Worm (Caenorhabditis elegans) whole organism, L1 larva: ENCODE measurements around the gene smex-1.

Source experiments
- aha-1 ChIP-seq: fragments of 150-350 bp; optimal IDR thresholded peaks from 2 replicates; lab custom pipeline; 2014; ENCODE audit warnings: missing biosample characterization, missing genetic modification characterization
- alr-1 ChIP-seq: fragments of 200-800 bp; sonication (Bioruptor generic); optimal IDR thresholded peaks from 2 replicates; lab custom pipeline; 2018; ENCODE audit warnings: borderline replicate concordance, mild to moderate bottlenecking, missing genetic modification characterization, missing compliant biosample characterization
- ama-1 ChIP-seq: fragments of 150-350 bp; optimal IDR thresholded peaks from 2 replicates; lab custom pipeline; 2014
- blmp-1 ChIP-seq: fragments of 150-350 bp; optimal IDR thresholded peaks from 2 replicates; lab custom pipeline; 2014; ENCODE audit warnings: missing biosample characterization, missing genetic modification characterization
- ceh-82 ChIP-seq, 3 experiments: fragments of 150-350 bp in 1 of 3; sonication (generic microtip) in 2 of 3; optimal IDR thresholded peaks; 2 replicates each; lab custom pipeline; 2014 to 2017; ENCODE audit warnings: missing biosample characterization in 3 of 3, missing genetic modification characterization in 3 of 3
- dpl-1 ChIP-seq, 3 experiments: fragments of 150-350 bp in 2 of 3; sonication (generic microtip) in 1 of 3; optimal IDR thresholded peaks; 2 replicates each; lab custom pipeline; 2014 to 2017; ENCODE audit warnings: missing biosample characterization in 3 of 3, missing genetic modification characterization in 3 of 3, missing genetic modification reagents in 3 of 3
- lin-35 ChIP-seq, 2 experiments: fragments of 150-350 bp; optimal IDR thresholded peaks; 2 replicates each; lab custom pipeline; 2014; ENCODE audit warnings: missing biosample characterization in 2 of 2, missing genetic modification characterization in 2 of 2, missing genetic modification reagents in 2 of 2
- lsy-2 ChIP-seq, 2 experiments: fragments of 150-350 bp; optimal IDR thresholded peaks; 2 replicates each; lab custom pipeline; 2014; ENCODE audit warnings: missing biosample characterization in 2 of 2, missing genetic modification characterization in 2 of 2
- nhr-12 ChIP-seq: sonication (generic microtip); optimal IDR thresholded peaks from 2 replicates; lab custom pipeline; 2017; ENCODE audit warnings: missing biosample characterization, missing genetic modification characterization
- pqm-1 ChIP-seq: sonication (generic microtip); optimal IDR thresholded peaks from 3 replicates; lab custom pipeline; 2017; ENCODE audit warnings: missing biosample characterization, missing genetic modification characterization
- rnt-1 ChIP-seq: sonication (generic microtip); optimal IDR thresholded peaks from 2 replicates; lab custom pipeline; 2016; ENCODE audit warnings: mild to moderate bottlenecking, missing genetic modification characterization, moderate library complexity, missing compliant biosample characterization
- tbx-2 ChIP-seq: sonication (generic microtip); optimal IDR thresholded peaks from 2 replicates; lab custom pipeline; 2016; ENCODE audit warnings: missing genetic modification characterization, missing compliant biosample characterization
- zag-1 ChIP-seq: fragments of 150-350 bp; optimal IDR thresholded peaks from 2 replicates; lab custom pipeline; 2014; ENCODE audit warnings: missing biosample characterization, missing genetic modification characterization

DNA sequence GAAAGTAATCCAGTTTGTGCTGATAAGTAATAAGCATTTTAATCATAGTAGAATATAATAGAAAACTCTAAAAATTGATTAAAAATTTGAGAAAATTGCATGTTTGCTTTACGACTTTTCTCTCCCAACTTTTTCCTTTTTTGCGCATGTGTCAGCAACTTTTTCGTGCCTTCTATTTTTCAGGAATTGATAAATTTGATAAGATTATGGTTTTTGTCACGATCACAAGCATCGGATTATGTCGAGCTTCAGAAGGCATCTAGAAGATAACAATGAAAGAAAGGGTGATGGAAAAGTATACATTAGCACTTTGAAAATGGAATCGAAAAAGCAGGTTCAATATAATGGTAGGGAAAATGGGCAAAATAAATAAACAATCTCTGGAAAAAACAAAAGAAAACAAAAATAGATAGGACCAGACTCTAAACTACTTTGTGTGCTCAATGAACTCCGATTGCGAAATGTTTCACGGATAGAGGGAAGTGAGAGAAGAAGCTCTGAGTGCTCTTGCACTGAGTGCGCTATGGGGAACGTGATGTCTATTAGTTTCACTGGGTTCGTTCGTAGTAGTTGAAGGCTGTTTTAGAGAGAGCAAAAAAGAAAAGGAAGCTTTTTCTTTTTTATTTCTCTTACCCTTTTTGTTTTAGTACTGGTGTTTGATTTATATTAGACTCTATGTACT, 7.5 kb downstream of the smex-1 start:
- no peak for TF ChIP-seq nhr-12 (tag; lab: Kevin White, UChicago)
- TF ChIP-seq rnt-1 (tag; lab: Kevin White, UChicago): no peak
- no peak for TF ChIP-seq pqm-1 (tag; lab: Kevin White, UChicago)
- TF ChIP-seq blmp-1 (tag; lab: Kevin White, UChicago): no peak
- no peak for TF ChIP-seq zag-1
- no peak for TF ChIP-seq aha-1
- TF ChIP-seq tbx-2 (tag; lab: Kevin White, UChicago): no peak
- no peak for TF ChIP-seq lsy-2 (tag; optimal IDR thresholded peaks at IDR 0.05; lab: Kevin White, UChicago)
- TF ChIP-seq ceh-82 (tag; optimal IDR thresholded peaks at IDR 0.05; lab: Kevin White, UChicago): no peak
- no peak for TF ChIP-seq lin-35 (GFP tag; optimal IDR thresholded peaks at IDR 0.05; lab: Kevin White, UChicago)
- TF ChIP-seq alr-1 (tag; lab: Kevin White, UChicago): no peak
- TF ChIP-seq dpl-1 (GFP tag; optimal IDR thresholded peaks at IDR 0.05; lab: Kevin White, UChicago): no peak
- no peak for TF ChIP-seq ama-1 (lab: Kevin White, UChicago)
